Worm (Caenorhabditis elegans) whole organism, young adult: ENCODE results near the gene K06B4.4.
"Not testable (repeated sequence)": the region's sequence is repeated elsewhere in the genome, so short reads cannot be mapped to it uniquely, and the experiment has no call there.

Experiments
- B0019.2 ChIP-seq: fragments of 200-800 bp; sonication (Bioruptor generic); conservative IDR thresholded peaks from 2 replicates; pipeline ENCODE4 v1.3.6; 2022; ENCODE audit warnings: missing genetic modification reagents, missing genetic modification characterization, missing compliant biosample characterization
- D2030.7 ChIP-seq: fragments of 200-800 bp; sonication (Bioruptor generic); IDR thresholded peaks from 2 replicates; pipeline ENCODE4 v1.3.6; 2022; ENCODE audit warnings: missing genetic modification reagents, missing genetic modification characterization, missing compliant biosample characterization
- F49E8.2 ChIP-seq: sonication (generic microtip); optimal IDR thresholded peaks from 3 replicates; lab custom pipeline; 2017; ENCODE audit warnings: missing genetic modification characterization, mild to moderate bottlenecking, missing compliant biosample characterization, antibody characterized with exemption, moderate library complexity; ENCODE audit not compliant: insufficient read depth
- F55B11.4 ChIP-seq: sonication (generic microtip); optimal IDR thresholded peaks from 2 replicates; lab custom pipeline; 2016; ENCODE audit warnings: missing compliant biosample characterization, missing genetic modification characterization, borderline replicate concordance; ENCODE audit not compliant: insufficient read depth
- F57A8.1 ChIP-seq: fragments of 200-800 bp; sonication (Bioruptor generic); optimal IDR thresholded peaks from 2 replicates; lab custom pipeline; 2018; ENCODE audit warnings: mild to moderate bottlenecking, missing genetic modification characterization, moderate library complexity, missing compliant biosample characterization
- T07F8.4 ChIP-seq: sonication (generic microtip); optimal IDR thresholded peaks from 2 replicates; lab custom pipeline; 2016; ENCODE audit warnings: mild to moderate bottlenecking, missing genetic modification characterization, moderate library complexity, missing compliant biosample characterization
- T26A5.8 ChIP-seq: sonication (generic microtip); optimal IDR thresholded peaks from 2 replicates; lab custom pipeline; 2016; ENCODE audit warnings: missing genetic modification characterization, missing compliant biosample characterization
- Y53G8AR.9 ChIP-seq: fragments of 200-800 bp; sonication (Bioruptor generic); conservative IDR thresholded peaks from 2 replicates; pipeline ENCODE4 v1.3.6; 2022; ENCODE audit warnings: missing genetic modification reagents, missing genetic modification characterization, missing compliant biosample characterization
- Y79H2A.3 ChIP-seq: fragments of 200-800 bp; sonication (Bioruptor generic); conservative IDR thresholded peaks from 2 replicates; pipeline ENCODE4 v1.3.6; 2022; ENCODE audit warnings: missing genetic modification reagents, missing genetic modification characterization, missing compliant biosample characterization
- ama-1 ChIP-seq, 3 experiments: fragments of 150-350 bp in 1 of 3; sonication (generic microtip) in 2 of 3; optimal IDR thresholded peaks; 2 replicates each; lab custom pipeline; 2014 to 2018; ENCODE audit warnings: missing biosample characterization in 2 of 3, missing genetic modification characterization in 2 of 3, missing genetic modification reagents in 2 of 3
- atf-7 ChIP-seq: sonication (generic microtip); optimal IDR thresholded peaks from 2 replicates; lab custom pipeline; 2017; ENCODE audit warnings: mild to moderate bottlenecking, missing genetic modification characterization, missing compliant biosample characterization
- cebp-1 ChIP-seq, 2 experiments: fragments of 200-800 bp in 1 of 2; sonication (Bioruptor generic) in 1 of 2; sonication (generic microtip) in 1 of 2; IDR thresholded peaks in 1 of 2; optimal IDR thresholded peaks in 1 of 2; 2 replicates each; pipeline versions ENCODE4 v1.3.6 to Lab custom; 2017 to 2022; ENCODE audit warnings: missing compliant biosample characterization in 2 of 2, missing genetic modification characterization in 2 of 2, mild to moderate bottlenecking in 1 of 2, missing genetic modification reagents in 1 of 2, moderate library complexity in 1 of 2
- cebp-2 ChIP-seq: fragments of 200-800 bp; sonication (Bioruptor generic); IDR thresholded peaks from 2 replicates; pipeline ENCODE4 v1.3.6; 2022; ENCODE audit warnings: missing genetic modification characterization, missing compliant biosample characterization
- dox-1 ChIP-seq: fragments of 200-800 bp; sonication (Bioruptor generic); IDR thresholded peaks from 2 replicates; pipeline ENCODE4 v1.3.6; 2022; ENCODE audit warnings: missing genetic modification reagents, missing genetic modification characterization, missing compliant biosample characterization
- egrh-3 ChIP-seq: fragments of 200-800 bp; sonication (Bioruptor generic); IDR thresholded peaks from 2 replicates; pipeline ENCODE4 v1.3.6; 2022; ENCODE audit warnings: missing genetic modification reagents, missing genetic modification characterization, missing compliant biosample characterization
- hlh-12 ChIP-seq: sonication (generic microtip); optimal IDR thresholded peaks from 2 replicates; lab custom pipeline; 2016; ENCODE audit warnings: missing genetic modification characterization, missing compliant biosample characterization
- hmg-20 ChIP-seq: fragments of 200-800 bp; sonication (Bioruptor generic); IDR thresholded peaks from 2 replicates; pipeline ENCODE4 v1.3.6; 2022; ENCODE audit warnings: missing genetic modification reagents, missing genetic modification characterization, missing compliant biosample characterization
- let-607 ChIP-seq, 2 experiments: fragments of 200-800 bp in 1 of 2; sonication (Bioruptor generic) in 1 of 2; sonication (generic microtip) in 1 of 2; optimal IDR thresholded peaks; 2 replicates each; lab custom pipeline; 2016 to 2018; ENCODE audit warnings: mild to moderate bottlenecking in 2 of 2, missing compliant biosample characterization in 2 of 2, missing genetic modification characterization in 2 of 2, moderate library complexity in 2 of 2, missing genotype in 1 of 2
- lin-35 ChIP-seq, 3 experiments: fragments of 150-350 bp in 2 of 3; sonication (generic microtip) in 1 of 3; optimal IDR thresholded peaks; 2 replicates each; lab custom pipeline; 2014 to 2018; ENCODE audit warnings: missing biosample characterization in 3 of 3, missing genetic modification characterization in 3 of 3, missing genetic modification reagents in 3 of 3
- lir-1 ChIP-seq: fragments of 200-800 bp; sonication (Bioruptor generic); conservative IDR thresholded peaks from 2 replicates; pipeline ENCODE4 v1.3.6; 2022; ENCODE audit warnings: missing genetic modification reagents, missing genetic modification characterization, missing compliant biosample characterization
- lsl-1 ChIP-seq: fragments of 200-800 bp; sonication (Bioruptor generic); optimal IDR thresholded peaks from 2 replicates; lab custom pipeline; 2018; ENCODE audit warnings: mild to moderate bottlenecking, missing genetic modification characterization, moderate library complexity, missing compliant biosample characterization
- madf-3 ChIP-seq: fragments of 200-800 bp; sonication (Bioruptor generic); IDR thresholded peaks from 2 replicates; pipeline ENCODE4 v1.3.6; 2022; ENCODE audit warnings: missing genetic modification reagents, missing genetic modification characterization, missing compliant biosample characterization
- mxl-1 ChIP-seq: sonication (generic microtip); optimal IDR thresholded peaks from 2 replicates; lab custom pipeline; 2016; ENCODE audit warnings: missing genetic modification characterization, missing compliant biosample characterization
- nfyb-1 ChIP-seq: fragments of 200-800 bp; sonication (Bioruptor generic); IDR thresholded peaks from 2 replicates; pipeline ENCODE4 v1.3.6; 2022; ENCODE audit warnings: missing genetic modification reagents, missing genetic modification characterization, missing compliant biosample characterization
- nhr-179 ChIP-seq: sonication (generic microtip); optimal IDR thresholded peaks from 2 replicates; lab custom pipeline; 2016; ENCODE audit warnings: mild to moderate bottlenecking, missing genetic modification characterization, missing compliant biosample characterization
- nhr-80 ChIP-seq: sonication (generic microtip); optimal IDR thresholded peaks from 2 replicates; lab custom pipeline; 2016; ENCODE audit warnings: missing genetic modification characterization, missing compliant biosample characterization
- pha-4 ChIP-seq: fragments of 150-350 bp; sonication (generic microtip); optimal IDR thresholded peaks from 2 replicates; lab custom pipeline; 2014; ENCODE audit warnings: missing biosample characterization, missing genetic modification reagents, missing genetic modification characterization
- rpc-1 ChIP-seq, 2 experiments: fragments of 150-350 bp in 1 of 2; sonication (generic microtip) in 1 of 2; optimal IDR thresholded peaks; 2 replicates each; lab custom pipeline; 2014 to 2018; ENCODE audit warnings: missing biosample characterization in 1 of 2, missing genetic modification characterization in 1 of 2, missing genetic modification reagents in 1 of 2, missing genotype in 1 of 2
- snpc-1.3 ChIP-seq: sonication (generic microtip); optimal IDR thresholded peaks from 2 replicates; lab custom pipeline; 2017; ENCODE audit warnings: missing genetic modification characterization, mild to moderate bottlenecking, missing compliant biosample characterization, antibody characterized with exemption, moderate library complexity, missing genotype, missing genetic modification reagents; ENCODE audit not compliant: insufficient read depth
- snpc-3.4 ChIP-seq: sonication (generic microtip); optimal IDR thresholded peaks from 2 replicates; lab custom pipeline; 2017; ENCODE audit warnings: missing genetic modification characterization, mild to moderate bottlenecking, missing compliant biosample characterization, antibody characterized with exemption, moderate library complexity, missing genotype, missing genetic modification reagents
- tbp1 ChIP-seq: fragments of 200-800 bp; sonication (Bioruptor generic); optimal IDR thresholded peaks from 2 replicates; lab custom pipeline; 2018; ENCODE audit warnings: mild to moderate bottlenecking, missing genetic modification characterization, missing compliant biosample characterization
- tbx-9 ChIP-seq: sonication (generic microtip); optimal IDR thresholded peaks from 2 replicates; lab custom pipeline; 2016; ENCODE audit warnings: borderline replicate concordance, missing genetic modification characterization, inconsistent platforms, missing compliant biosample characterization
- unc-130 ChIP-seq: sonication (generic microtip); optimal IDR thresholded peaks from 2 replicates; lab custom pipeline; 2016; ENCODE audit warnings: missing genetic modification reagents, missing genetic modification characterization, missing compliant biosample characterization
- unc-62 ChIP-seq: fragments of 150-350 bp; optimal IDR thresholded peaks from 2 replicates; lab custom pipeline; 2014; ENCODE audit warnings: missing biosample characterization, missing genetic modification reagents, missing genetic modification characterization
- ztf-22 ChIP-seq: fragments of 200-800 bp; sonication (Bioruptor generic); optimal IDR thresholded peaks from 2 replicates; lab custom pipeline; 2018; ENCODE audit warnings: mild to moderate bottlenecking, missing genetic modification characterization, moderate library complexity, missing compliant biosample characterization

Gene K06B4.4

DNA sequence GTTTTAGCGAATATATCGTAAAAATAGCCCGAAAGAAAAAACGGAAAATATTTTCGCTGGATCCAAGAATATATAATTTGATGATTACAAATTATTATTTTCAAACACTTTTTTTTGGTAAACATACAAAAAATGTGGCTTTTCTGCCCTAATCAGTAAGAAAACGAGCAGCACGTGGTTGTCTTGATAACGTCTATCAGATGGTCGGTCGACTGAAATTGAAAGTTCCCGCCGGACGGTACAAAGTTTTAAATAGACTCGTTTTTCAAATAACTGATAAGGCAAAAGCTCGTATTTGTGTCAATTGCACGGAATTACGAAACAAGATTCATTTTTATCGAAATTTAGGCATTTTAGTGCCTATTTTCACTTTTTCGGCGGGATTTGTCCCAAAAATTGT, 2.3 kb upstream of the K06B4.4 start:
- TF ChIP-seq lin-35 (GFP tag; optimal IDR thresholded peaks at IDR 0.05; lab: Kevin White, UChicago) (no peak), let-607 (tag; optimal IDR thresholded peaks at IDR 0.05; lab: Kevin White, UChicago) (peak in 1 of 2 experiments; percentile 63), madf-3 (GFP tag; lab: Robert Waterston, UW) (no peak), unc-62 (GFP tag; lab: Kevin White, UChicago) (peak; percentile 20), D2030.7 (GFP tag; lab: Robert Waterston, UW) (no peak), hmg-20 (GFP tag; lab: Robert Waterston, UW) (no peak), nhr-179 (tag; lab: Kevin White, UChicago) (no peak), lir-1 (GFP tag; lab: Robert Waterston, UW) (0 out of 2 replicates have a peak, but pooled peaks have one; percentile 11), pha-4 (tag; lab: Kevin White, UChicago) (peak; percentile 72), ztf-22 (GFP tag; lab: Kevin White, UChicago) (peak; percentile 46), nfyb-1 (GFP tag; lab: Robert Waterston, UW) (0 out of 2 replicates have a peak, but pooled peaks have one; percentile 11), egrh-3 (GFP tag; lab: Robert Waterston, UW) (no peak), nhr-80 (peak; percentile 96), atf-7 (tag; lab: Kevin White, UChicago) (peak; percentile 64), cebp-1 (GFP tag; IDR thresholded peaks at IDR 0.05; lab: Robert Waterston, UW) (peak; percentile 47; the same call in 1 of the 2 replicates), cebp-1 (tag; optimal IDR thresholded peaks at IDR 0.05; lab: Kevin White, UChicago) (no peak), T26A5.8 (no peak), snpc-3.4 (tag; lab: Kevin White, UChicago) (no peak), dox-1 (GFP tag; lab: Robert Waterston, UW) (0 out of 2 replicates have a peak, but pooled peaks have one; percentile 49), tbp1 (GFP tag; lab: Kevin White, UChicago) (peak; percentile 25), lsl-1 (no peak), cebp-2 (no peak), B0019.2 (GFP tag; lab: Robert Waterston, UW) (no peak), ama-1 (optimal IDR thresholded peaks at IDR 0.05; lab: Kevin White, UChicago) (no peak), ama-1 (GFP tag; optimal IDR thresholded peaks at IDR 0.05; lab: Kevin White, UChicago) (no peak), mxl-1 (no peak), Y53G8AR.9 (GFP tag; lab: Robert Waterston, UW) (no peak), T07F8.4 (tag; lab: Kevin White, UChicago) (no peak)

DNA sequence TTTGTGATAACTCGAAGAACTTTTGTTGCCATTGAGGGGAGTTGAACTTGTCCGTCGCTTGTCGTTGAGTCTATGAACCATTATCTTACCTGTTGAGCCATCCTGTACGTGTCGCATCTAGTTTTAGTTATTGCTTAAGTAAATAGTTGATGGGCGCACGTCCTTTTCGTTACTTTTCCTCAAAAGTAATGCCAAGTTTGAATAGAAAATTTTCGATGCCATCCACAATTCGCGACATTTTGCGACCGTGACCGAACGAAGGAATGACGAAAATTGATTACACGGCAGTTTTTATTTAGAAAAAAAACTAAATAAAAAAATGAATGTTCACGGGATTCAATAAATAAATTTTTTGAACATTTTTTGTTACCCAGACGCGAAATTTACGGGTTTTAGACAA, 770 bp upstream of the K06B4.4 start, which contains the start of gene F53E4.1:
TSS of gene F53E4.1 (minus strand) at position 101 of the 400 bp plus-strand sequence.
- not testable (repeated sequence) for TF ChIP-seq rpc-1 (optimal IDR thresholded peaks at IDR 0.05; lab: Kevin White, UChicago)
- peak; percentile 12 for TF ChIP-seq rpc-1 (tag; optimal IDR thresholded peaks at IDR 0.05; lab: Kevin White, UChicago)

DNA sequence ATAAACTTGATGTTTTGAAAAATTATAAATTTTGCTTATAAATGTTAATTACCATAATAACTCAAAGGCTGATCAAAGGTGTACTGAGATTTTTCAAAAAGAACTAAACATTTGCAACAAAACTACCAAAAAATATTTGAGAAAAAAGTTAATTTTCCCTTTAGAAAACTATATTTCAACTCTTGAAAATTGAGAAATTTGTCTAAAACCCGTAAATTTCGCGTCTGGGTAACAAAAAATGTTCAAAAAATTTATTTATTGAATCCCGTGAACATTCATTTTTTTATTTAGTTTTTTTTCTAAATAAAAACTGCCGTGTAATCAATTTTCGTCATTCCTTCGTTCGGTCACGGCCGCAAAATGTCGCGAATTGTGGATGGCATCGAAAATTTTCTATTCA, 1.2 kb downstream of the K06B4.4 start, which contains the start of gene K06B4.15:
TSS of gene K06B4.15 (plus strand) at position 301 of the 400 bp plus-strand sequence.
- not testable (repeated sequence) for TF ChIP-seq cebp-1 (GFP tag; IDR thresholded peaks at IDR 0.05; lab: Robert Waterston, UW); cebp-1 (tag; optimal IDR thresholded peaks at IDR 0.05; lab: Kevin White, UChicago); ztf-22 (GFP tag; lab: Kevin White, UChicago); cebp-2
- TF ChIP-seq, all 124 proteins: peak for 0; not testable (repeated sequence) for 124

DNA sequence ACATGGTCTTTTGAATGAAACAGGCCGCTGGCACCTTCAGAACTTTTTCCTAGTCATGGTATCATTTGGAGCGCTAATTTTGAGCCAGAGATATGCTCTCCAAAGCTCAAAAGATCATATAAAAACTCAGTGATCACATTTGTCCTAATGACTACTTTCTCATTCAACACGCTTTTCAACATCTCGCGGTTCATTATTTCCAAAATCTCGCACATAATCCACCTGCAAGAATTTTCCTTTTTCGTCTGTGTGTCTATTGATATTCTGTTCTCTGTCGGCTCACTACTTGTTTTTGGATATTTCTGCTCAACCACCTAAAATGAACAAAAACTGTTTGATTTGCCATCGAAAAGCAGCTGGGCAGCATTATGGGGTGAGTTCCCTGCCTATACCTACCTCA, 4.7 kb downstream of the K06B4.4 start, which contains the start of gene nhr-51:
TSS of gene nhr-51 (plus strand) at position 301 of the 400 bp plus-strand sequence.
- TF ChIP-seq snpc-1.3 (tag; lab: Kevin White, UChicago) (no peak), T26A5.8 (no peak), unc-62 (GFP tag; lab: Kevin White, UChicago) (no peak), F49E8.2 (no peak), F57A8.1 (GFP tag; lab: Kevin White, UChicago) (no peak), let-607 (tag; optimal IDR thresholded peaks at IDR 0.05; lab: Kevin White, UChicago) (no peak), tbx-9 (no peak), F55B11.4 (tag; lab: Kevin White, UChicago) (no peak), Y79H2A.3 (GFP tag; lab: Robert Waterston, UW) (no peak), hlh-12 (tag; lab: Kevin White, UChicago) (no peak), D2030.7 (GFP tag; lab: Robert Waterston, UW) (no peak), lin-35 (GFP tag; optimal IDR thresholded peaks at IDR 0.05; lab: Kevin White, UChicago) (no peak), unc-130 (GFP tag; lab: Kevin White, UChicago) (no peak)
